Comparison of ENCODE assay signal across 1 fruit fly cellular context in the genomic region with DNA sequence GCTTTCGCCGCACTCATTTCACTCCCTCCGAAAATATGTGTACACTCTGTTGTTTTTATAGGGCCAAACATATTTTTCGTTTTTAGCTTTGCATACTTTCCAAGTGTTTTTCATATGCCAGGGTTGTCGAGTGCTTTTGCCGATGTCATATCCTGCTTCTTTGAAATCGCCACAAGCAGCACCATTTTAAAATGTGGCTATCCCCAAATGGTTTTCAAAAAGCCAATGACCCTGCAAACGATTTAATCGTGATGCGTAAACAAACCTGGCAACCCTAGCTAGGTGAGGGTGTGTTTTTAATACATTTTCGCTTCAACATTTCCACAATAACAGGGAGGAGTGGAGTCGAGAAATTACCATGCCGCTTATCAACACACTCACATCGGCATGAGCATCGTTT.
TF ChIP-seq lines count a peak whose summit lies in the region.

No protein-coding gene starts in this region.

TF ChIP-seq in whole organism, embryonic, 481 proteins besides CTCF, POLR2A, EP300 and RAD21 (continued from another document and continues in another):
- no peak for TF ChIP-seq CG42726 (GFP tag; IDR thresholded peaks at IDR 0.05; lab: Robert Waterston, UW; ENCODE audit: partially characterized antibody)
- no peak for TF ChIP-seq gt (GFP tag; IDR thresholded peaks at IDR 0.05; lab: Robert Waterston, UW)
- TF ChIP-seq corto (GFP tag; optimal IDR thresholded peaks at IDR 0.05; lab: Kevin White, UChicago), result no peak
- 0 out of 3 replicates have a peak, but pooled peaks have one; percentile 35 for TF ChIP-seq gce (GFP tag; IDR thresholded peaks at IDR 0.05; lab: Robert Waterston, UW)
- no peak for TF ChIP-seq CG2875 (GFP tag; optimal IDR thresholded peaks at IDR 0.05; lab: Kevin White, UChicago)
- TF ChIP-seq CG11093 (GFP tag; IDR thresholded peaks at IDR 0.05; lab: Robert Waterston, UW), result peak; percentile 29; the same call in 1 of the 3 replicates
- TF ChIP-seq CG15269 (tag; optimal IDR thresholded peaks at IDR 0.05; lab: Kevin White, UChicago), result peak; percentile 48
- TF ChIP-seq CG3726 (GFP tag; IDR thresholded peaks at IDR 0.05; lab: Robert Waterston, UW), result no peak
- peak; percentile 44 for TF ChIP-seq CG13424 (tag; optimal IDR thresholded peaks at IDR 0.05; lab: Kevin White, UChicago)
- no peak for TF ChIP-seq CG31224 (GFP tag; IDR thresholded peaks at IDR 0.05; lab: Robert Waterston, UW)
- TF ChIP-seq CG13296 (GFP tag; optimal IDR thresholded peaks at IDR 0.05; lab: Kevin White, UChicago), result peak; percentile 9
- peak; percentile 39; the same call in 1 of the 2 replicates for TF ChIP-seq sisA (GFP tag; IDR thresholded peaks at IDR 0.05; lab: Robert Waterston, UW)
- peak; percentile 49 for TF ChIP-seq CG17359 (tag; optimal IDR thresholded peaks at IDR 0.05; lab: Kevin White, UChicago)
- peak; percentile 33; the same call in 1 of the 2 replicates for TF ChIP-seq ranshi (GFP tag; IDR thresholded peaks at IDR 0.05; lab: Robert Waterston, UW)
- 0 out of 2 replicates have a peak, but pooled peaks have one; percentile 22 for TF ChIP-seq CG4730 (GFP tag; IDR thresholded peaks at IDR 0.05; lab: Robert Waterston, UW)
- TF ChIP-seq vnd (GFP tag; IDR thresholded peaks at IDR 0.05; lab: Robert Waterston, UW; ENCODE audit: partially characterized antibody), result no peak
- no peak for TF ChIP-seq Lpt (GFP tag; optimal IDR thresholded peaks at IDR 0.05; lab: Kevin White, UChicago)
- peak; percentile 8 for TF ChIP-seq CG14710 (tag; optimal IDR thresholded peaks at IDR 0.05; lab: Kevin White, UChicago)
- no peak for TF ChIP-seq gfzf (GFP tag; optimal IDR thresholded peaks at IDR 0.05; lab: Kevin White, UChicago)
- no peak for TF ChIP-seq eyg (GFP tag; optimal IDR thresholded peaks at IDR 0.05; lab: Kevin White, UChicago)
- no peak for TF ChIP-seq lov (optimal IDR thresholded peaks at IDR 0.05; lab: Kevin White, UChicago)
- TF ChIP-seq lov (GFP tag; IDR thresholded peaks at IDR 0.05; lab: Robert Waterston, UW), result no peak
- TF ChIP-seq zf30C (GFP tag; optimal IDR thresholded peaks at IDR 0.05; lab: Kevin White, UChicago), result no peak
- TF ChIP-seq kni (GFP tag; optimal IDR thresholded peaks at IDR 0.05; lab: Kevin White, UChicago), result no peak
- TF ChIP-seq wdn (GFP tag; IDR thresholded peaks at IDR 0.05; lab: Robert Waterston, UW), result peak; percentile 28; the same call in 1 of the 2 replicates
- peak; percentile 61 for TF ChIP-seq CG2678 (tag; optimal IDR thresholded peaks at IDR 0.05; lab: Kevin White, UChicago)
- no peak for TF ChIP-seq kah (GFP tag; optimal IDR thresholded peaks at IDR 0.05; lab: Kevin White, UChicago)
- TF ChIP-seq CG7372 (GFP tag; IDR thresholded peaks at IDR 0.05; lab: Robert Waterston, UW), result no peak
- TF ChIP-seq CG17829 (tag; optimal IDR thresholded peaks at IDR 0.05; lab: Kevin White, UChicago), result peak; percentile 22
- TF ChIP-seq CG15011 (GFP tag; optimal IDR thresholded peaks at IDR 0.05; lab: Kevin White, UChicago), result no peak
- peak; percentile 96 for TF ChIP-seq Ets65A (GFP tag; lab: Kevin White, UChicago)
- peak; percentile 49 for TF ChIP-seq CG1603 (tag; optimal IDR thresholded peaks at IDR 0.05; lab: Kevin White, UChicago)
- 0 out of 3 replicates have a peak, but pooled peaks have one; percentile 17 for TF ChIP-seq ci (GFP tag; IDR thresholded peaks at IDR 0.05; lab: Robert Waterston, UW)
- no peak for TF ChIP-seq CG17802 (tag; optimal IDR thresholded peaks at IDR 0.05; lab: Kevin White, UChicago)
- TF ChIP-seq CG10462 (GFP tag; optimal IDR thresholded peaks at IDR 0.05; lab: Kevin White, UChicago), result no peak
- TF ChIP-seq da (GFP tag; optimal IDR thresholded peaks at IDR 0.05; lab: Kevin White, UChicago), result no peak
- TF ChIP-seq phol (tag; optimal IDR thresholded peaks at IDR 0.05; lab: Kevin White, UChicago), result peak; percentile 30
- TF ChIP-seq CG2129 (GFP tag; IDR thresholded peaks at IDR 0.05; lab: Robert Waterston, UW; ENCODE audit: partially characterized antibody), result no peak
- TF ChIP-seq Antp (GFP tag; optimal IDR thresholded peaks at IDR 0.05; lab: Kevin White, UChicago), result peak; percentile 26
- peak; percentile 51 for TF ChIP-seq CG3281 (GFP tag; optimal IDR thresholded peaks at IDR 0.05; lab: Kevin White, UChicago)
- TF ChIP-seq tin (GFP tag; optimal IDR thresholded peaks at IDR 0.05; lab: Kevin White, UChicago), result peak; percentile 19
- no peak for TF ChIP-seq hb (GFP tag; IDR thresholded peaks at IDR 0.05; lab: Robert Waterston, UW; ENCODE audit: partially characterized antibody)
- peak in 1 of 2 experiments; percentile 3 for TF ChIP-seq Pdp1 (GFP tag; optimal IDR thresholded peaks at IDR 0.05; lab: Kevin White, UChicago)
- TF ChIP-seq Trl (optimal IDR thresholded peaks at IDR 0.05; lab: Kevin White, UChicago), result no peak
- TF ChIP-seq Trl (GFP tag; optimal IDR thresholded peaks at IDR 0.05; lab: Kevin White, UChicago), result no peak
- no peak for TF ChIP-seq CG10321 (GFP tag; IDR thresholded peaks at IDR 0.05; lab: Robert Waterston, UW)
- TF ChIP-seq mam (GFP tag; optimal IDR thresholded peaks at IDR 0.05; lab: Kevin White, UChicago), result peak; percentile 24
- peak; percentile 36; the same call in 1 of the 2 replicates for TF ChIP-seq CG14014 (GFP tag; IDR thresholded peaks at IDR 0.05; lab: Robert Waterston, UW)
- TF ChIP-seq CG9817 (tag; optimal IDR thresholded peaks at IDR 0.05; lab: Kevin White, UChicago), result peak; percentile 30
- TF ChIP-seq dysf (GFP tag; IDR thresholded peaks at IDR 0.05; lab: Robert Waterston, UW), result 0 out of 3 replicates have a peak, but pooled peaks have one; percentile 9
- peak; percentile 41 for TF ChIP-seq unpg (GFP tag; optimal IDR thresholded peaks at IDR 0.05; lab: Kevin White, UChicago)
- TF ChIP-seq CG7839 (tag; optimal IDR thresholded peaks at IDR 0.05; lab: Kevin White, UChicago), result peak; percentile 48
- no peak for TF ChIP-seq CG10543 (GFP tag; optimal IDR thresholded peaks at IDR 0.05; lab: Kevin White, UChicago)
- no peak for TF ChIP-seq CG3995 (GFP tag; optimal IDR thresholded peaks at IDR 0.05; lab: Kevin White, UChicago)
- peak; percentile 4 for TF ChIP-seq CG13775 (GFP tag; optimal IDR thresholded peaks at IDR 0.05; lab: Kevin White, UChicago)
- no peak for TF ChIP-seq ERR (GFP tag; optimal IDR thresholded peaks at IDR 0.05; lab: Kevin White, UChicago)
- TF ChIP-seq wor (GFP tag; IDR thresholded peaks at IDR 0.05; lab: Robert Waterston, UW), result no peak
- no peak for TF ChIP-seq CG8944 (GFP tag; optimal IDR thresholded peaks at IDR 0.05; lab: Kevin White, UChicago)
- no peak for TF ChIP-seq fru (optimal IDR thresholded peaks at IDR 0.05; lab: Kevin White, UChicago)
- TF ChIP-seq cwo (GFP tag; optimal IDR thresholded peaks at IDR 0.05; lab: Kevin White, UChicago), result peak; percentile 25
- peak; percentile 89 for TF ChIP-seq Med (GFP tag; lab: Kevin White, UChicago)
- TF ChIP-seq mld (GFP tag; IDR thresholded peaks at IDR 0.05; lab: Robert Waterston, UW; ENCODE audit: partially characterized antibody), result no peak
- peak; percentile 3 for TF ChIP-seq ems (GFP tag; optimal IDR thresholded peaks at IDR 0.05; lab: Kevin White, UChicago)
- peak; percentile 41; the same call in 1 of the 2 replicates for TF ChIP-seq CG6689 (GFP tag; IDR thresholded peaks at IDR 0.05; lab: Robert Waterston, UW)
- TF ChIP-seq D (optimal IDR thresholded peaks at IDR 0.05; lab: Kevin White, UChicago), result no peak
- TF ChIP-seq D (GFP tag; optimal IDR thresholded peaks at IDR 0.05; lab: Kevin White, UChicago), result no peak
- TF ChIP-seq Hr78 (GFP tag; optimal IDR thresholded peaks at IDR 0.05; lab: Kevin White, UChicago), result no peak
- TF ChIP-seq CG1233 (GFP tag; optimal IDR thresholded peaks at IDR 0.05; lab: Kevin White, UChicago), result no peak
- no peak for TF ChIP-seq CG18476 (GFP tag; optimal IDR thresholded peaks at IDR 0.05; lab: Kevin White, UChicago)
- peak; percentile 42 for TF ChIP-seq vvl (GFP tag; IDR thresholded peaks at IDR 0.05; lab: Robert Waterston, UW)
- TF ChIP-seq nerfin-1 (tag; optimal IDR thresholded peaks at IDR 0.05; lab: Kevin White, UChicago), result no peak
- TF ChIP-seq zen (tag; optimal IDR thresholded peaks at IDR 0.05; lab: Kevin White, UChicago), result peak; percentile 24
- TF ChIP-seq pho (GFP tag; optimal IDR thresholded peaks at IDR 0.05; lab: Kevin White, UChicago), result no peak
- TF ChIP-seq CG7357 (GFP tag; IDR thresholded peaks at IDR 0.05; lab: Robert Waterston, UW), result no peak
- TF ChIP-seq CG12659 (GFP tag; optimal IDR thresholded peaks at IDR 0.05; lab: Kevin White, UChicago), result peak; percentile 15
- TF ChIP-seq CG16815 (GFP tag; optimal IDR thresholded peaks at IDR 0.05; lab: Kevin White, UChicago), result no peak
- TF ChIP-seq CG10147 (GFP tag; optimal IDR thresholded peaks at IDR 0.05; lab: Kevin White, UChicago), result peak; percentile 40
- peak; percentile 8 for TF ChIP-seq Oli (tag; optimal IDR thresholded peaks at IDR 0.05; lab: Kevin White, UChicago)
- TF ChIP-seq CG31365 (tag; optimal IDR thresholded peaks at IDR 0.05; lab: Kevin White, UChicago), result no peak
- TF ChIP-seq Fer1 (GFP tag; optimal IDR thresholded peaks at IDR 0.05; lab: Kevin White, UChicago), result peak; percentile 52
- TF ChIP-seq stc (GFP tag; IDR thresholded peaks at IDR 0.05; lab: Robert Waterston, UW), result peak; percentile 50; the same call in 1 of the 2 replicates
- no peak for TF ChIP-seq sim (GFP tag; IDR thresholded peaks at IDR 0.05; lab: Robert Waterston, UW)
- TF ChIP-seq sens (GFP tag; lab: Kevin White, UChicago), result peak; percentile 72
- TF ChIP-seq sna (GFP tag; IDR thresholded peaks at IDR 0.05; lab: Robert Waterston, UW; ENCODE audit: partially characterized antibody), result no peak
- peak; percentile 64; the same call in 1 of the 3 replicates for TF ChIP-seq CG11456 (GFP tag; IDR thresholded peaks at IDR 0.05; lab: Robert Waterston, UW)
- no peak for TF ChIP-seq sug (tag; optimal IDR thresholded peaks at IDR 0.05; lab: Kevin White, UChicago)
- TF ChIP-seq Meics (GFP tag; optimal IDR thresholded peaks at IDR 0.05; lab: Kevin White, UChicago), result peak; percentile 59
- TF ChIP-seq CG7556 (GFP tag; optimal IDR thresholded peaks at IDR 0.05; lab: Kevin White, UChicago), result peak; percentile 49
- no peak for TF ChIP-seq CG15696 (tag; optimal IDR thresholded peaks at IDR 0.05; lab: Kevin White, UChicago)
- TF ChIP-seq Sox102F (GFP tag; optimal IDR thresholded peaks at IDR 0.05; lab: Kevin White, UChicago), result peak; percentile 53
- TF ChIP-seq trh (GFP tag; optimal IDR thresholded peaks at IDR 0.05; lab: Kevin White, UChicago), result no peak
- TF ChIP-seq CG10979 (tag; optimal IDR thresholded peaks at IDR 0.05; lab: Kevin White, UChicago), result peak; percentile 15
- TF ChIP-seq CG18764 (GFP tag; optimal IDR thresholded peaks at IDR 0.05; lab: Kevin White, UChicago), result no peak
- TF ChIP-seq CG16813 (GFP tag; IDR thresholded peaks at IDR 0.05; lab: Robert Waterston, UW; ENCODE audit: partially characterized antibody), result 0 out of 3 replicates have a peak, but pooled peaks have one; percentile 18
- peak; percentile 33 for TF ChIP-seq az2 (GFP tag; optimal IDR thresholded peaks at IDR 0.05; lab: Kevin White, UChicago)
- peak; percentile 57 for TF ChIP-seq gem (tag; optimal IDR thresholded peaks at IDR 0.05; lab: Kevin White, UChicago)
- no peak for TF ChIP-seq CG9797 (GFP tag; optimal IDR thresholded peaks at IDR 0.05; lab: Kevin White, UChicago)
- TF ChIP-seq CG18619 (GFP tag; optimal IDR thresholded peaks at IDR 0.05; lab: Kevin White, UChicago), result no peak
- no peak for TF ChIP-seq Chrac-16 (GFP tag; optimal IDR thresholded peaks at IDR 0.05; lab: Kevin White, UChicago)
- TF ChIP-seq H15 (GFP tag; IDR thresholded peaks at IDR 0.05; lab: Robert Waterston, UW), result no peak
- TF ChIP-seq Scr (GFP tag; IDR thresholded peaks at IDR 0.05; lab: Robert Waterston, UW; ENCODE audit: partially characterized antibody), result no peak
- TF ChIP-seq Ravus (GFP tag; IDR thresholded peaks at IDR 0.05; lab: Robert Waterston, UW), result no peak
- TF ChIP-seq pum (GFP tag; optimal IDR thresholded peaks at IDR 0.05; lab: Kevin White, UChicago), result peak; percentile 15
- no peak for TF ChIP-seq CG1602 (GFP tag; optimal IDR thresholded peaks at IDR 0.05; lab: Kevin White, UChicago)
- TF ChIP-seq CG4360 (GFP tag; IDR thresholded peaks at IDR 0.05; lab: Robert Waterston, UW), result no peak
- TF ChIP-seq dpn (GFP tag; optimal IDR thresholded peaks at IDR 0.05; lab: Kevin White, UChicago), result peak; percentile 7 to 32
- no peak for TF ChIP-seq CG8290 (GFP tag; optimal IDR thresholded peaks at IDR 0.05; lab: Kevin White, UChicago)
- peak in 1 of 2 experiments; percentile 75 for TF ChIP-seq CG8290 (tag; optimal IDR thresholded peaks at IDR 0.05; lab: Kevin White, UChicago)
- peak; percentile 14 for TF ChIP-seq zfh2 (GFP tag; optimal IDR thresholded peaks at IDR 0.05; lab: Kevin White, UChicago)
- peak; percentile 30 for TF ChIP-seq CG18262 (tag; optimal IDR thresholded peaks at IDR 0.05; lab: Kevin White, UChicago)
- no peak for TF ChIP-seq Poxn (GFP tag; IDR thresholded peaks at IDR 0.05; lab: Robert Waterston, UW)
- no peak for TF ChIP-seq grn (GFP tag; optimal IDR thresholded peaks at IDR 0.05; lab: Kevin White, UChicago)
- peak; percentile 45; the same call in 2 of the 4 replicates for TF ChIP-seq Gug (GFP tag; IDR thresholded peaks at IDR 0.05; lab: Robert Waterston, UW)
- no peak for TF ChIP-seq CG30431 (GFP tag; optimal IDR thresholded peaks at IDR 0.05; lab: Kevin White, UChicago)
- peak; percentile 16 for TF ChIP-seq org-1 (GFP tag; optimal IDR thresholded peaks at IDR 0.05; lab: Kevin White, UChicago)
- TF ChIP-seq CG15601 (tag; optimal IDR thresholded peaks at IDR 0.05; lab: Kevin White, UChicago), result no peak
- no peak for TF ChIP-seq disco-r (GFP tag; optimal IDR thresholded peaks at IDR 0.05; lab: Kevin White, UChicago)
- TF ChIP-seq PHDP (tag; optimal IDR thresholded peaks at IDR 0.05; lab: Kevin White, UChicago), result peak; percentile 30
- TF ChIP-seq CG6854 (GFP tag; optimal IDR thresholded peaks at IDR 0.05; lab: Kevin White, UChicago), result no peak
- no peak for TF ChIP-seq Tbp (GFP tag; optimal IDR thresholded peaks at IDR 0.05; lab: Kevin White, UChicago)
- TF ChIP-seq Hsf (GFP tag; optimal IDR thresholded peaks at IDR 0.05; lab: Kevin White, UChicago), result peak; percentile 2
- peak; percentile 28 for TF ChIP-seq fd96Cb (tag; optimal IDR thresholded peaks at IDR 0.05; lab: Kevin White, UChicago)
- TF ChIP-seq maf-S (GFP tag; optimal IDR thresholded peaks at IDR 0.05; lab: Kevin White, UChicago), result peak; percentile 8
- no peak for TF ChIP-seq bigmax (GFP tag; optimal IDR thresholded peaks at IDR 0.05; lab: Kevin White, UChicago)
- TF ChIP-seq lilli (GFP tag; optimal IDR thresholded peaks at IDR 0.05; lab: Kevin White, UChicago), result peak; percentile 26
- no peak for TF ChIP-seq unc-4 (GFP tag; IDR thresholded peaks at IDR 0.05; lab: Robert Waterston, UW; ENCODE audit: partially characterized antibody)
- peak; percentile 47 for TF ChIP-seq scrt (GFP tag; optimal IDR thresholded peaks at IDR 0.05; lab: Kevin White, UChicago)
